Worm (Caenorhabditis elegans) whole organism, midembryonic: ENCODE measurements around the gene nop-1.

ENCODE experiments used
- T22C8.4 ChIP-seq: fragments of 200-800 bp; sonication (Bioruptor generic); IDR thresholded peaks from 2 replicates; pipeline ENCODE4 v1.3.6; 2022; ENCODE audit warnings: missing genetic modification characterization, missing compliant biosample characterization
- cog-1 ChIP-seq: sonication (generic microtip); optimal IDR thresholded peaks from 2 replicates; lab custom pipeline; 2016; ENCODE audit warnings: missing genetic modification characterization, missing compliant biosample characterization
- flt-1 ChIP-seq: fragments of 200-800 bp; sonication (Bioruptor generic); IDR thresholded peaks from 2 replicates; pipeline ENCODE4 v1.3.6; 2022; ENCODE audit warnings: missing genetic modification characterization, missing compliant biosample characterization
- klf-2 ChIP-seq: fragments of 200-800 bp; sonication (Bioruptor generic); conservative IDR thresholded peaks from 2 replicates; pipeline ENCODE4 v1.3.6; 2022; ENCODE audit warnings: missing genetic modification reagents, missing genetic modification characterization, missing compliant biosample characterization
- med-1 ChIP-seq: sonication (generic microtip); optimal IDR thresholded peaks from 2 replicates; lab custom pipeline; 2017; ENCODE audit warnings: missing genetic modification characterization, mild to moderate bottlenecking, missing compliant biosample characterization, antibody characterized with exemption, missing genetic modification reagents; ENCODE audit not compliant: insufficient read depth
- ref-1 ChIP-seq: fragments of 200-800 bp; sonication (Bioruptor generic); conservative IDR thresholded peaks from 2 replicates; pipeline ENCODE4 v1.3.6; 2022; ENCODE audit warnings: missing genetic modification reagents, missing genetic modification characterization, missing compliant biosample characterization
- tab-1 ChIP-seq: fragments of 200-800 bp; sonication (Bioruptor generic); IDR thresholded peaks from 2 replicates; pipeline ENCODE4 v1.3.6; 2022; ENCODE audit warnings: missing genetic modification characterization, missing compliant biosample characterization
- ztf-23 ChIP-seq: fragments of 200-800 bp; sonication (Bioruptor generic); IDR thresholded peaks from 2 replicates; pipeline ENCODE4 v1.3.6; 2022; ENCODE audit warnings: missing genetic modification reagents, missing genetic modification characterization, missing compliant biosample characterization
- ztf-29 ChIP-seq: fragments of 200-800 bp; sonication (Bioruptor generic); IDR thresholded peaks from 2 replicates; pipeline ENCODE4 v1.3.6; 2022; ENCODE audit warnings: missing genetic modification reagents, missing genetic modification characterization, missing compliant biosample characterization

nop-1 gene

ce11 chrIII:5991142-5991930 is 32.8 kb downstream of the nop-1 start, which contains the start of gene T04C9.2:
Gene T04C9.2, plus strand, starts transcription at chrIII:5991880.
- TF ChIP-seq klf-2 (GFP tag; lab: Robert Waterston, UW) (no peak), flt-1 (GFP tag; lab: Robert Waterston, UW) (no peak), ztf-23 (GFP tag; lab: Robert Waterston, UW) (no peak), cog-1 (tag; lab: Kevin White, UChicago) (no peak), T22C8.4 (no peak), ztf-29 (no peak), tab-1 (GFP tag; lab: Robert Waterston, UW) (no peak), ref-1 (no peak), med-1 (GFP tag; lab: Kevin White, UChicago) (no peak)

DNA sequence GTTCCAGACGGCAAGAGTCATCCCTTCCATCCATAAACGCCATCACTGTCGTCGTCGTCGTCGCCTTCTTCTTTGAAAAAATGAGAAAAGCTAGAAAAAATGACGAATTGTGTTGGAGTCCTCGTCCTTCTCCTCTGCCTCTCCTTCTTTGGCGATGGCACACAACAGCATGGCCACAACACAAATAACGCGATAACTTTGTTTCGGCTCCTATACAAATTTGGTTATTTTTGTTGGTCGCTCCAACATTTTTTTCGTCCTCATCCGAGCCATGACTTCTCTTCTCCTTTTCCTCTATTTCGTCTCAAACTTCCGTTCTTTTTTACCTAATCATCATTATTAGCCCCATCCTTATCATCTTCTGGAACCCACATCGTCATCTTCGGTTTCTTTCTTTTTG is 33.5 kb downstream of the nop-1 start:
- TF ChIP-seq flt-1 (GFP tag; lab: Robert Waterston, UW) = 0 out of 2 replicates have a peak, but pooled peaks have one; percentile 37
- no peak for TF ChIP-seq ztf-29

ce11 chrIII:5992913-5993312 is 34.4 kb downstream of the nop-1 start, which contains the start of gene T04C9.1:
Gene T04C9.1, plus strand, starts transcription at chrIII:5993213.
- TF ChIP-seq ztf-29 (no peak), tab-1 (GFP tag; lab: Robert Waterston, UW) (no peak), flt-1 (GFP tag; lab: Robert Waterston, UW) (no peak), klf-2 (GFP tag; lab: Robert Waterston, UW) (no peak), ztf-23 (GFP tag; lab: Robert Waterston, UW) (no peak), med-1 (GFP tag; lab: Kevin White, UChicago) (no peak), ref-1 (no peak), T22C8.4 (no peak), cog-1 (tag; lab: Kevin White, UChicago) (no peak)

ce11 chrIII:5998640-5999039 is 40.1 kb downstream of the nop-1 start:
- TF ChIP-seq klf-2 (GFP tag; lab: Robert Waterston, UW) = no peak
- TF ChIP-seq ztf-23 (GFP tag; lab: Robert Waterston, UW) = no peak
- no peak for TF ChIP-seq cog-1 (tag; lab: Kevin White, UChicago)
- TF ChIP-seq flt-1 (GFP tag; lab: Robert Waterston, UW) = no peak
- no peak for TF ChIP-seq med-1 (GFP tag; lab: Kevin White, UChicago)
- no peak for TF ChIP-seq ztf-29
- TF ChIP-seq T22C8.4 = no peak
- no peak for TF ChIP-seq tab-1 (GFP tag; lab: Robert Waterston, UW)
- no peak for TF ChIP-seq ref-1

ce11 chrIII:5999629-6000028 is 41.1 kb downstream of the nop-1 start:
- no peak for TF ChIP-seq med-1 (GFP tag; lab: Kevin White, UChicago)
- no peak for TF ChIP-seq ztf-29
- TF ChIP-seq ref-1 = no peak
- no peak for TF ChIP-seq cog-1 (tag; lab: Kevin White, UChicago)
- no peak for TF ChIP-seq klf-2 (GFP tag; lab: Robert Waterston, UW)
- TF ChIP-seq flt-1 (GFP tag; lab: Robert Waterston, UW) = no peak

DNA sequence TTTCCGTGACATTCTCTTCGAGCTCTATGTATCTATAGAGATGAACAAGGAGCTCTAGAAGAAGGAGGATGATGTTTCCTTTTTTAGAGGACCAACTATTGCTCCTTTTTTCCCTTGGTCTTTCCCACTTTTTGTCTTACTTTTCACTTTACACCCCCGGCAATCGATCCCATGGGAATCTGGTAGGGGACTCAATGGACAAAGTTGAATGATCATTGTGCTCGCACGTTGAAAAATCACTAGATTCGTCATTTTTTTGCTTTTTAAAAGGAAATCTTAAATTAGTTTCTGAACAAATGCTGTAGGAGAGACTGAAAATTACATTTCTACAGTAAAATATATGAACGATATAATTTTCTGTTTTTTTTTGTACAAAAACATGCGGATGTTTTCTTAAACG is 43.5 kb downstream of the nop-1 start:
- TF ChIP-seq ztf-29 (no peak), ztf-23 (GFP tag; lab: Robert Waterston, UW) (no peak), flt-1 (GFP tag; lab: Robert Waterston, UW) (no peak), cog-1 (tag; lab: Kevin White, UChicago) (no peak), med-1 (GFP tag; lab: Kevin White, UChicago) (no peak), T22C8.4 (no peak), ref-1 (no peak), klf-2 (GFP tag; lab: Robert Waterston, UW) (no peak), tab-1 (GFP tag; lab: Robert Waterston, UW) (no peak)

DNA sequence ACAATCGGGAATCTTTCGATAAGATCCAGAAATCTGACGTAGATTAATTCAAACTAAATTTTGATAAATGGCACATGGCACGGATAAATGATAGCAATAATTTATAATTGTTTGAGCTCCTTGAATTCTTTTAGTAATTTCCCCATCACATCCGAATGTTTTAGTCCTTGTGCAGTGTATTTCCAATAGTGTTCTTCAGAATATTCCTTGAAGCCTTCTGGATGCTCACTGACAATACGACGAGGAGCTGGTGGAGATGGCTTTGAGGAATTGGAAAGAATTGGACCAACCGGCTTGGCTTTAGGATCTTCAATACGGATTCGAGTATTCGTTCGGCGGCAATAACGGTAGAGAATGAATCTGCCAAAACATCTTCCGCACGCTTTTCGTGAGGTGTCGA is 47.9 kb downstream of the nop-1 start:
- TF ChIP-seq klf-2 (GFP tag; lab: Robert Waterston, UW) = no peak
- TF ChIP-seq ztf-29 = no peak

ce11 chrIII:6008989-6009610 is 50.6 kb downstream of the nop-1 start, which contains the start of the genes gcna-1 and eftu-2:
Gene gcna-1, minus strand, starts transcription at chrIII:6009084.
Gene eftu-2, plus strand, starts transcription at chrIII:6009560.
- TF ChIP-seq flt-1 (GFP tag; lab: Robert Waterston, UW) (no peak), cog-1 (tag; lab: Kevin White, UChicago) (no peak), med-1 (GFP tag; lab: Kevin White, UChicago) (no peak), tab-1 (GFP tag; lab: Robert Waterston, UW) (no peak), klf-2 (GFP tag; lab: Robert Waterston, UW) (no peak), ref-1 (no peak), T22C8.4 (no peak), ztf-23 (GFP tag; lab: Robert Waterston, UW) (no peak), ztf-29 (no peak)

ce11 chrIII:6011310-6011709 is 52.8 kb downstream of the nop-1 start:
- no peak for TF ChIP-seq klf-2 (GFP tag; lab: Robert Waterston, UW)
- TF ChIP-seq tab-1 (GFP tag; lab: Robert Waterston, UW) = no peak
- no peak for TF ChIP-seq cog-1 (tag; lab: Kevin White, UChicago)
- no peak for TF ChIP-seq T22C8.4
- no peak for TF ChIP-seq ref-1
- no peak for TF ChIP-seq med-1 (GFP tag; lab: Kevin White, UChicago)
- no peak for TF ChIP-seq ztf-29
- no peak for TF ChIP-seq ztf-23 (GFP tag; lab: Robert Waterston, UW)
